Worm (Caenorhabditis elegans) whole organism, L1 larva: Measurements from ENCODE around the gene ssq-1.

Experiments
- aha-1 ChIP-seq: fragments of 150-350 bp; optimal IDR thresholded peaks from 2 replicates; lab custom pipeline; 2014; ENCODE audit warnings: missing biosample characterization, missing genetic modification characterization
- dpl-1 ChIP-seq, 3 experiments: fragments of 150-350 bp in 2 of 3; sonication (generic microtip) in 1 of 3; optimal IDR thresholded peaks; 2 replicates each; lab custom pipeline; 2014 to 2017; ENCODE audit warnings: missing biosample characterization in 3 of 3, missing genetic modification characterization in 3 of 3, missing genetic modification reagents in 3 of 3
- dsc-1 ChIP-seq: sonication (generic microtip); optimal IDR thresholded peaks from 2 replicates; lab custom pipeline; 2016; ENCODE audit warnings: mild to moderate bottlenecking, missing genetic modification characterization, missing compliant biosample characterization
- egl-27 ChIP-seq, 2 experiments: fragments of 150-350 bp in 1 of 2; sonication (generic microtip); optimal IDR thresholded peaks; 3 replicates each; lab custom pipeline; 2017 to 2018; ENCODE audit warnings: missing biosample characterization in 2 of 2, missing genetic modification characterization in 2 of 2, missing genetic modification reagents in 2 of 2
- lir-3 ChIP-seq: sonication (generic microtip); optimal IDR thresholded peaks from 2 replicates; lab custom pipeline; 2016; ENCODE audit warnings: mild to moderate bottlenecking, missing genetic modification characterization, moderate library complexity, missing compliant biosample characterization; ENCODE audit not compliant: poor library complexity
- nhr-47 ChIP-seq: sonication (generic microtip); optimal IDR thresholded peaks from 2 replicates; lab custom pipeline; 2016; ENCODE audit warnings: mild to moderate bottlenecking, missing genetic modification characterization, moderate library complexity, missing compliant biosample characterization
- nhr-76 ChIP-seq: sonication (generic microtip); optimal IDR thresholded peaks from 2 replicates; lab custom pipeline; 2017; ENCODE audit warnings: missing biosample characterization, missing genetic modification characterization
- nhr-77 ChIP-seq: fragments of 150-350 bp; optimal IDR thresholded peaks from 2 replicates; lab custom pipeline; 2014; ENCODE audit warnings: missing biosample characterization, missing genetic modification characterization
- skn-1 ChIP-seq: fragments of 150-350 bp; optimal IDR thresholded peaks from 2 replicates; lab custom pipeline; 2014; ENCODE audit warnings: missing biosample characterization, missing genetic modification characterization
- unc-62 ChIP-seq: fragments of 150-350 bp; optimal IDR thresholded peaks from 2 replicates; lab custom pipeline; 2014; ENCODE audit warnings: missing biosample characterization, missing genetic modification reagents, missing genetic modification characterization
- zag-1 ChIP-seq: fragments of 150-350 bp; optimal IDR thresholded peaks from 2 replicates; lab custom pipeline; 2014; ENCODE audit warnings: missing biosample characterization, missing genetic modification characterization

DNA sequence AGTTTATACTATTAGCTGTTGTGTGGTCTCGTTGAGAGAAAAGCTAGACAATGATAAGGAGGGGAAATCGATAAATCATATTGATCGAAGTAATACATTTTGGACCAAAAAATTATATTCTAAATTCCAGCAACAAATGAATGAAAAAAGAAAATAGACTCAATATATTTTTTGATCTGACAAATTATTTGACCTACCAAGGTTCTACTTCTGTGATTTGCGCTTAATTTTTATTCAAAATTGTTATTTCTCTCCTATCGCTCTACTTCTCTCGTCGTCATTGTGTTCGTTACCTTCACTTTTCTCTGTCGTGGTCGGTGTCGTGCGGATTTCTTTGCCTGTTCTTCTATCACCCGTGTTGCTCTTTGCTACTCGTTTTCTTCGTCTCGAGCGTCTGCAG is 6.6 kb downstream of the ssq-1 start:
- TF ChIP-seq skn-1 (tag; lab: Kevin White, UChicago) (no peak), egl-27 (tag; optimal IDR thresholded peaks at IDR 0.05; lab: Kevin White, UChicago) (no peak), dsc-1 (tag; lab: Kevin White, UChicago) (no peak), nhr-47 (no peak), lir-3 (no peak), zag-1 (tag; lab: Kevin White, UChicago) (no peak), nhr-77 (no peak), nhr-76 (tag; lab: Kevin White, UChicago) (no peak), aha-1 (tag; lab: Kevin White, UChicago) (no peak), unc-62 (GFP tag; lab: Kevin White, UChicago) (no peak), dpl-1 (GFP tag; optimal IDR thresholded peaks at IDR 0.05; lab: Kevin White, UChicago) (no peak)
